Fruit fly (Drosophila melanogaster) whole organism, embryonic: ENCODE data around the gene Ucp4A.

ENCODE experiments used
- Bgb ChIP-seq: fragments of 200-800 bp; sonication (Bioruptor generic); IDR thresholded peaks from 2 replicates; pipeline ENCODE4 v1.3.6; 2022; ENCODE audit warnings: missing biosample characterization, missing genetic modification characterization; ENCODE audit not compliant: partially characterized antibody
- CG10267 ChIP-seq: fragments of 200-800 bp; sonication (Bioruptor generic); optimal IDR thresholded peaks from 2 replicates; lab custom pipeline; 2018; ENCODE audit warnings: missing biosample characterization, mild to moderate bottlenecking, missing genetic modification characterization, moderate library complexity
- CG11085 ChIP-seq: fragments of 200-800 bp; sonication (Bioruptor generic); IDR thresholded peaks from 2 replicates; pipeline ENCODE4 v1.3.6; 2022; ENCODE audit warnings: missing biosample characterization, missing genetic modification characterization
- CG11560 ChIP-seq: fragments of 200-800 bp; sonication (Bioruptor generic); IDR thresholded peaks from 3 replicates; pipeline ENCODE4 v1.3.6; 2022; ENCODE audit warnings: missing biosample characterization, missing genetic modification characterization
- CG14860 ChIP-seq: fragments of 200-800 bp; sonication (Bioruptor generic); IDR thresholded peaks from 3 replicates; pipeline ENCODE4 v1.3.6; 2022; ENCODE audit warnings: missing biosample characterization, missing genetic modification characterization; ENCODE audit not compliant: partially characterized antibody
- CG15011 ChIP-seq: fragments of 200-800 bp; sonication (Bioruptor generic); optimal IDR thresholded peaks from 3 replicates; lab custom pipeline; 2018; ENCODE audit warnings: missing biosample characterization, mild to moderate bottlenecking, missing genetic modification characterization
- CG16813 ChIP-seq: fragments of 200-800 bp; sonication (Bioruptor generic); IDR thresholded peaks from 3 replicates; pipeline ENCODE4 v1.3.6; 2022; ENCODE audit warnings: missing biosample characterization, missing genetic modification characterization; ENCODE audit not compliant: partially characterized antibody
- CG16815 ChIP-seq: fragments of 200-800 bp; sonication (Bioruptor generic); optimal IDR thresholded peaks from 3 replicates; lab custom pipeline; 2017; ENCODE audit warnings: missing biosample characterization, mild to moderate bottlenecking, missing genetic modification characterization
- CG1832 ChIP-seq: fragments of 200-800 bp; sonication (Bioruptor generic); optimal IDR thresholded peaks from 2 replicates; lab custom pipeline; 2017; ENCODE audit warnings: missing biosample characterization, mild to moderate bottlenecking, missing genetic modification characterization, inconsistent platforms
- CG18619 ChIP-seq: fragments of 200-800 bp; sonication (Bioruptor generic); optimal IDR thresholded peaks from 3 replicates; lab custom pipeline; 2017; ENCODE audit warnings: missing biosample characterization, mild to moderate bottlenecking, missing genetic modification characterization
- CG2116 ChIP-seq: fragments of 200-800 bp; sonication (Bioruptor generic); optimal IDR thresholded peaks from 3 replicates; lab custom pipeline; 2018; ENCODE audit warnings: missing biosample characterization, mild to moderate bottlenecking, missing genetic modification characterization
- CG31224 ChIP-seq: fragments of 200-800 bp; sonication (Bioruptor generic); IDR thresholded peaks from 2 replicates; pipeline ENCODE4 v1.3.6; 2022; ENCODE audit warnings: missing biosample characterization, missing genetic modification characterization
- CG5180 ChIP-seq: fragments of 200-800 bp; sonication (Bioruptor generic); optimal IDR thresholded peaks from 3 replicates; lab custom pipeline; 2017; ENCODE audit warnings: missing biosample characterization, missing genetic modification characterization, mild to moderate bottlenecking, moderate library complexity, missing genetic modification reagents
- CG6791 ChIP-seq: fragments of 200-800 bp; sonication (Bioruptor generic); IDR thresholded peaks from 3 replicates; pipeline ENCODE4 v1.3.6; 2022; ENCODE audit warnings: missing biosample characterization, missing genetic modification characterization; ENCODE audit not compliant: partially characterized antibody
- CG7928 ChIP-seq: fragments of 200-800 bp; sonication (Bioruptor generic); optimal IDR thresholded peaks from 2 replicates; lab custom pipeline; 2017; ENCODE audit warnings: missing biosample characterization, mild to moderate bottlenecking, missing genetic modification characterization
- CG7963 ChIP-seq: fragments of 200-800 bp; sonication (Bioruptor generic); IDR thresholded peaks from 3 replicates; pipeline ENCODE4 v1.3.6; 2022; ENCODE audit warnings: missing biosample characterization, missing genetic modification characterization; ENCODE audit not compliant: partially characterized antibody
- CTCF ChIP-seq: fragments of 200-800 bp; sonication (Bioruptor generic); optimal IDR thresholded peaks from 2 replicates; lab custom pipeline; 2017; ENCODE audit warnings: missing biosample characterization, mild to moderate bottlenecking, missing genetic modification characterization, moderate library complexity
- Camta ChIP-seq: fragments of 200-800 bp; sonication (Bioruptor generic); optimal IDR thresholded peaks from 2 replicates; lab custom pipeline; 2016; ENCODE audit warnings: missing biosample characterization, missing genetic modification characterization
- Chrac-16 ChIP-seq: fragments of 200-800 bp; sonication (Bioruptor generic); optimal IDR thresholded peaks from 3 replicates; lab custom pipeline; 2016; ENCODE audit warnings: missing biosample characterization, missing genetic modification characterization
- Doc3 ChIP-seq: fragments of 200-800 bp; sonication (Bioruptor generic); IDR thresholded peaks from 3 replicates; pipeline ENCODE4 v1.3.6; 2022; ENCODE audit warnings: missing biosample characterization, missing genetic modification characterization; ENCODE audit not compliant: partially characterized antibody
- Dp ChIP-seq: fragments of 200-800 bp; sonication (Bioruptor generic); optimal IDR thresholded peaks from 2 replicates; lab custom pipeline; 2018; ENCODE audit warnings: missing biosample characterization, mild to moderate bottlenecking, missing genetic modification characterization, moderate library complexity
- Dref ChIP-seq: fragments of 200-800 bp; sonication (Bioruptor generic); IDR thresholded peaks from 2 replicates; pipeline ENCODE4 v1.3.6; 2022; ENCODE audit warnings: missing biosample characterization, missing genetic modification characterization
- E2f1 ChIP-seq: fragments of 200-800 bp; sonication (Bioruptor generic); IDR thresholded peaks from 2 replicates; pipeline ENCODE4 v1.3.6; 2022; ENCODE audit warnings: missing biosample characterization, missing genetic modification characterization
- HLH4C ChIP-seq: fragments of 200-800 bp; sonication (Bioruptor generic); IDR thresholded peaks from 3 replicates; pipeline ENCODE4 v1.3.6; 2022; ENCODE audit warnings: missing biosample characterization, missing genetic modification characterization; ENCODE audit not compliant: partially characterized antibody
- Hand ChIP-seq: fragments of 200-800 bp; sonication (Bioruptor generic); optimal IDR thresholded peaks from 2 replicates; lab custom pipeline; 2017; ENCODE audit warnings: mild to moderate bottlenecking, missing biosample characterization, missing genetic modification reagents, missing genetic modification characterization
- Lhr ChIP-seq: fragments of 200-800 bp; sonication (Bioruptor generic); optimal IDR thresholded peaks from 3 replicates; lab custom pipeline; 2017; ENCODE audit warnings: mild to moderate bottlenecking, missing biosample characterization, missing genetic modification reagents, missing genetic modification characterization
- MBD-R2 ChIP-seq: fragments of 200-800 bp; sonication (Bioruptor generic); IDR thresholded peaks from 2 replicates; pipeline ENCODE4 v1.3.6; 2022; ENCODE audit warnings: missing biosample characterization, missing genetic modification characterization
- PHDP ChIP-seq: fragments of 200-800 bp; sonication (Bioruptor generic); optimal IDR thresholded peaks from 3 replicates; lab custom pipeline; 2018; ENCODE audit warnings: missing biosample characterization, mild to moderate bottlenecking, missing genetic modification characterization, moderate library complexity
- Sin3A ChIP-seq: fragments of >200 bp; optimal IDR thresholded peaks from 2 replicates; lab custom pipeline; 2018
- Sox100B ChIP-seq: fragments of 200-800 bp; sonication (Bioruptor generic); optimal IDR thresholded peaks from 3 replicates; lab custom pipeline; 2018; ENCODE audit warnings: missing biosample characterization, mild to moderate bottlenecking, missing genetic modification characterization
- Sox102F ChIP-seq: fragments of 200-800 bp; sonication (Bioruptor generic); optimal IDR thresholded peaks from 2 replicates; lab custom pipeline; 2018; ENCODE audit warnings: missing biosample characterization, mild to moderate bottlenecking, missing genetic modification characterization, moderate library complexity
- Sry-δ ChIP-seq: fragments of 200-800 bp; sonication (Bioruptor generic); optimal IDR thresholded peaks from 2 replicates; lab custom pipeline; 2016; ENCODE audit warnings: missing biosample characterization, missing genetic modification characterization
- ara ChIP-seq: fragments of 200-800 bp; sonication (Bioruptor generic); IDR thresholded peaks from 2 replicates; pipeline ENCODE4 v1.3.6; 2022; ENCODE audit warnings: missing biosample characterization, missing genetic modification characterization
- ato ChIP-seq: fragments of 200-800 bp; sonication (Bioruptor generic); IDR thresholded peaks from 2 replicates; pipeline ENCODE4 v1.3.6; 2022; ENCODE audit warnings: missing biosample characterization, missing genetic modification characterization; ENCODE audit not compliant: partially characterized antibody
- bbx ChIP-seq: fragments of 200-800 bp; sonication (Bioruptor generic); IDR thresholded peaks from 2 replicates; pipeline ENCODE4 v1.3.6; 2022; ENCODE audit warnings: missing biosample characterization, missing genetic modification characterization; ENCODE audit not compliant: partially characterized antibody
- crp ChIP-seq, 2 experiments: fragments of 200-800 bp; sonication (Bioruptor generic); optimal IDR thresholded peaks; 2 replicates in 1 of 2; 3 replicates in 1 of 2; lab custom pipeline; 2017; ENCODE audit warnings: missing biosample characterization in 2 of 2, missing genetic modification characterization in 2 of 2, mild to moderate bottlenecking in 1 of 2, moderate library complexity in 1 of 2
- en ChIP-seq: fragments of 200-800 bp; sonication (Bioruptor generic); optimal IDR thresholded peaks from 2 replicates; lab custom pipeline; 2016; ENCODE audit warnings: missing biosample characterization, missing genetic modification characterization
- fu2 ChIP-seq: fragments of 200-800 bp; sonication (Bioruptor generic); optimal IDR thresholded peaks from 2 replicates; lab custom pipeline; 2016; ENCODE audit warnings: missing biosample characterization, missing genetic modification characterization
- gt ChIP-seq: fragments of 200-800 bp; sonication (Bioruptor generic); IDR thresholded peaks from 2 replicates; pipeline ENCODE4 v1.3.6; 2022; ENCODE audit warnings: missing biosample characterization, missing genetic modification characterization
- ind ChIP-seq: fragments of 200-800 bp; sonication (Bioruptor generic); optimal IDR thresholded peaks from 3 replicates; lab custom pipeline; 2016; ENCODE audit warnings: missing biosample characterization, missing genetic modification characterization
- lilli ChIP-seq: fragments of 200-800 bp; sonication (Bioruptor generic); optimal IDR thresholded peaks from 3 replicates; lab custom pipeline; 2016; ENCODE audit warnings: missing biosample characterization, missing genetic modification characterization
- mld ChIP-seq: fragments of 200-800 bp; sonication (Bioruptor generic); IDR thresholded peaks from 3 replicates; pipeline ENCODE4 v1.3.6; 2022; ENCODE audit warnings: missing biosample characterization, missing genetic modification characterization; ENCODE audit not compliant: partially characterized antibody
- pum ChIP-seq: fragments of 200-800 bp; sonication (Bioruptor generic); optimal IDR thresholded peaks from 2 replicates; lab custom pipeline; 2016; ENCODE audit warnings: missing biosample characterization, missing genetic modification characterization
- pzg ChIP-seq: fragments of 200-800 bp; sonication (Bioruptor generic); optimal IDR thresholded peaks from 3 replicates; lab custom pipeline; 2018; ENCODE audit warnings: missing biosample characterization, mild to moderate bottlenecking, missing genetic modification characterization, moderate library complexity
- ranshi ChIP-seq: fragments of 200-800 bp; sonication (Bioruptor generic); IDR thresholded peaks from 2 replicates; pipeline ENCODE4 v1.3.6; 2022; ENCODE audit warnings: missing biosample characterization, missing genetic modification characterization
- row ChIP-seq: fragments of 200-800 bp; sonication (Bioruptor generic); IDR thresholded peaks from 3 replicates; pipeline ENCODE4 v1.3.6; 2022; ENCODE audit warnings: missing biosample characterization, missing genetic modification characterization
- shn ChIP-seq: fragments of 200-800 bp; sonication (Bioruptor generic); optimal IDR thresholded peaks from 3 replicates; lab custom pipeline; 2016; ENCODE audit warnings: missing biosample characterization, missing genetic modification characterization
- trem ChIP-seq: fragments of 200-800 bp; optimal IDR thresholded peaks from 3 replicates; lab custom pipeline; 2019; ENCODE audit warnings: missing biosample characterization, mild to moderate bottlenecking, missing genetic modification characterization, moderate library complexity
- unc-4 ChIP-seq: fragments of 200-800 bp; sonication (Bioruptor generic); IDR thresholded peaks from 2 replicates; pipeline ENCODE4 v1.3.6; 2022; ENCODE audit warnings: missing biosample characterization, missing genetic modification characterization; ENCODE audit not compliant: partially characterized antibody
- z ChIP-seq: fragments of 200-800 bp; sonication (Bioruptor generic); IDR thresholded peaks from 3 replicates; pipeline ENCODE4 v1.3.6; 2022; ENCODE audit warnings: missing biosample characterization, missing genetic modification characterization
- zfh2 ChIP-seq: fragments of 200-800 bp; sonication (Bioruptor generic); optimal IDR thresholded peaks from 2 replicates; lab custom pipeline; 2016; ENCODE audit warnings: missing biosample characterization, missing genetic modification characterization

The Ucp4A gene

DNA sequence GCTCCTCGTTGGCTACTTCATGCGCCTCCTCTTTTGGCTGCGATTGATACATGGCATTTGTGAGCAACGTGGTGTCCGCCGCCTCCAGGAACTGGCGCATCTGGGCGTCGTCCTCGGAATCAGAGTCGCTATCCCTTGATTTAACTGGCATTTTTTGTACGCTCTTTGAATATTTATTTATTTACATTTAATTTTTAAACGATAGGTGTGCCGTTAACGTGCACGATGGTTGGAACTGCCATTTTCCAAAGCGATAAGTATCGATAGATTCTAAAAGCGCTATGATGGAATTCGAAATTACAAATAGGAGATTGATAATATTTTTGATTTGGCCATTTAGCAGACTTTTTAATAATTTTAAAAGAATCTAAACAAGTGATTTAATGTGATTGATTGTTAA, 7.7 kb downstream of the Ucp4A start, which contains the start of gene CG32554 (continued):
- TF ChIP-seq CG5180 (GFP tag; lab: Kevin White, UChicago) (no peak), trem (tag; lab: Kevin White, UChicago) (peak; percentile 95), CG10267 (tag; lab: Kevin White, UChicago) (peak; percentile 18), en (no peak), CG16813 (peak; percentile 86), Sry-δ (peak; percentile 64), CG31224 (GFP tag; lab: Robert Waterston, UW) (no peak), CG2116 (GFP tag; lab: Kevin White, UChicago) (peak; percentile 47), unc-4 (GFP tag; lab: Robert Waterston, UW) (peak; percentile 87), CG16815 (GFP tag; lab: Kevin White, UChicago) (no peak), HLH4C (peak; percentile 88), CTCF (GFP tag; lab: Kevin White, UChicago) (peak; percentile 35), CG15011 (GFP tag; lab: Kevin White, UChicago) (no peak), Camta (no peak), CG14860 (GFP tag; lab: Robert Waterston, UW) (peak; percentile 81), row (GFP tag; lab: Robert Waterston, UW) (peak; percentile 21; the same call in 1 of the 3 replicates), CG7963 (GFP tag; lab: Robert Waterston, UW) (peak; percentile 84), lilli (GFP tag; lab: Kevin White, UChicago) (no peak), MBD-R2 (GFP tag; lab: Robert Waterston, UW) (peak; percentile 69), CG6791 (GFP tag; lab: Robert Waterston, UW) (peak; percentile 90), Dp (peak; percentile 81), ara (GFP tag; lab: Robert Waterston, UW) (no peak), CG7928 (GFP tag; lab: Kevin White, UChicago) (no peak), ato (GFP tag; lab: Robert Waterston, UW) (peak; percentile 85), fu2 (no peak), Sox102F (no peak), pum (GFP tag; lab: Kevin White, UChicago) (no peak), gt (no peak), z (GFP tag; lab: Robert Waterston, UW) (no peak), crp (GFP tag; optimal IDR thresholded peaks at IDR 0.05; lab: Kevin White, UChicago) (peak in 1 of 2 experiments; percentile 60), bbx (GFP tag; lab: Robert Waterston, UW) (peak; percentile 91), CG1832 (no peak), mld (GFP tag; lab: Robert Waterston, UW) (peak; percentile 78; the same call in 2 of the 3 replicates), CG18619 (GFP tag; lab: Kevin White, UChicago) (no peak), Doc3 (GFP tag; lab: Robert Waterston, UW) (peak; percentile 90), ranshi (GFP tag; lab: Robert Waterston, UW) (no peak), pzg (GFP tag; lab: Kevin White, UChicago) (peak; percentile 48), Dref (GFP tag; lab: Robert Waterston, UW) (peak; percentile 73), Chrac-16 (no peak), zfh2 (GFP tag; lab: Kevin White, UChicago) (no peak), shn (GFP tag; lab: Kevin White, UChicago) (no peak), PHDP (no peak), Sox100B (GFP tag; lab: Kevin White, UChicago) (no peak), CG11560 (no peak), ind (GFP tag; lab: Kevin White, UChicago) (no peak), Bgb (GFP tag; lab: Robert Waterston, UW) (peak; percentile 91), E2f1 (GFP tag; lab: Robert Waterston, UW) (no peak), Sin3A (lab: Kevin White, UChicago) (peak; percentile 5), CG11085 (no peak), Lhr (GFP tag; lab: Kevin White, UChicago) (no peak), Hand (GFP tag; lab: Kevin White, UChicago) (no peak)
